Fruit fly (Drosophila melanogaster) whole organism, wandering third instar larva: Measurements from ENCODE around the gene CG32225.

Source experiments
- Dfd ChIP-seq: fragments of >200 bp; optimal IDR thresholded peaks from 2 replicates; lab custom pipeline; 2017; ENCODE audit warnings: missing biosample characterization, missing genetic modification characterization
- Hr78 ChIP-seq: fragments of >200 bp; optimal IDR thresholded peaks from 2 replicates; lab custom pipeline; 2017; ENCODE audit warnings: missing biosample characterization, missing genetic modification characterization
- Vsx2 ChIP-seq: fragments of 200-300, 225-300 bp; sonication (Bioruptor generic); optimal IDR thresholded peaks from 2 replicates; lab custom pipeline; 2018; ENCODE audit warnings: missing biosample characterization, missing genetic modification characterization; ENCODE audit not compliant: partially characterized antibody
- h ChIP-seq: fragments of 200-800 bp; sonication (Bioruptor generic); optimal IDR thresholded peaks from 3 replicates; lab custom pipeline; 2016; ENCODE audit warnings: missing biosample characterization, mild to moderate bottlenecking, missing genetic modification characterization
- lola ChIP-seq: fragments of >200 bp; optimal IDR thresholded peaks from 2 replicates; lab custom pipeline; 2017; ENCODE audit warnings: missing biosample characterization, missing genetic modification characterization
- usp ChIP-seq: fragments of >200 bp; optimal IDR thresholded peaks from 2 replicates; lab custom pipeline; 2017; ENCODE audit warnings: missing biosample characterization, missing genetic modification characterization
- woc ChIP-seq: sonication (Bioruptor generic); optimal IDR thresholded peaks from 2 replicates; lab custom pipeline; 2016; ENCODE audit warnings: missing biosample characterization, mild to moderate bottlenecking, missing genetic modification characterization

DNA sequence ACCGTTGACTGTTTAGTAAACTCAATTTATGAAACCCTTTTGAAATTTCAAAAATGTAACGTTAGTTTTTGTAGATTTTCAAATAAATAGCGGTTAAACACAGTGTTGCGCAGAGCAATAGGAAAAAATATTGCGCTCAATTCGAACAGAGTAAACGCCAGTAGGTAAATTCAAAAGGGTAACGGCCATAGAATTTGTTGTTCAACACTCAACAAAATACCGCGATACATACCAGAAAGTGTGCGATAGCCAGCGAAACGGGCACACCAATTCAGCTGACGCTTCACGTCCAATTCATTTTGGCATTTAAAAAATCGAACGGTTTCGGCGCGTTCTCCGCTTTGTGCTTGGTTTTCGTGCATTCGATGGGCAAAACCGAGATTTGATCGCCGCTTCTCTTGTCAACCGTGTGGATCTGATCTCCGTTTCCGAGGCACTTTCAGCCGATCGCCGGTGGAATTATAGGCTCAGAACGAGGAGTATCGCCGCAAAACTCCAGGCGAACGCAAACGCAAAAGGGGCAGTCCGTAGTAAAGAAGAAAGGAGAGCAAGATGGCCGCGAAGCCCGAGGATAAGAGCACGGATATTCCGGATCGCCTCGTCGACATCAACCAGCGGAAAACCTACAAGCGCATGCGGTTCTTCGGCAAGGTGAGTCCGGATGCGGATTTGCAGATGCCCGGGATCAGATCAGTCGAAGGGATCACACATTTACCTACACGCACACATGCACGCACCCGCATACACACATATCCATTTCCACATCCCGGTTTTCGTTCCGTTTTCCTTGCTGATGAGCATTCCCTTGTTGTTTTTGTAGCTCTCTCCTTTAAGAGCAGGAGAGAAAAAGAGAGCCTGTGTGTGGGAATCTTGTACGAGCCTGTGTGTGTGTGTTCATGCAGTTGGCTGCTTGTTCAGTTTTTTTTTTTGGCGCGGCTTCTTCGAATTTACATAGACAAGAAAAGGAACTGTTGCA, 4.0 kb upstream of the CG32225 start:
- TF ChIP-seq h (no peak), Hr78 (GFP tag; lab: Kevin White, UChicago) (no peak), lola (GFP tag; lab: Kevin White, UChicago) (no peak), woc (GFP tag; lab: Kevin White, UChicago) (no peak), usp (GFP tag; lab: Kevin White, UChicago) (no peak), Vsx2 (GFP tag; lab: Kevin White, UChicago) (no peak), Dfd (no peak)
